Worm (Caenorhabditis elegans) whole organism, late embryonic: ENCODE measurements around the gene F08G2.5.
"Not testable (repeated sequence)": the region's sequence is repeated elsewhere in the genome, so short reads cannot be mapped to it uniquely, and the experiment has no call there.

Experiments used
- K09A11.1 ChIP-seq: sonication (generic microtip); optimal IDR thresholded peaks from 2 replicates; lab custom pipeline; 2017; ENCODE audit warnings: antibody characterized with exemption, mild to moderate bottlenecking, missing genetic modification characterization, missing compliant biosample characterization; ENCODE audit not compliant: insufficient read depth
- T23F11.4 ChIP-seq: fragments of 200-800 bp; sonication (Bioruptor generic); optimal IDR thresholded peaks from 2 replicates; lab custom pipeline; 2018; ENCODE audit warnings: mild to moderate bottlenecking, missing genetic modification characterization, missing compliant biosample characterization
- ahr-1 ChIP-seq: sonication (generic microtip); optimal IDR thresholded peaks from 2 replicates; lab custom pipeline; 2016; ENCODE audit warnings: missing genetic modification characterization, missing compliant biosample characterization
- ama-1 ChIP-seq: fragments of 150-350 bp; optimal IDR thresholded peaks from 2 replicates; lab custom pipeline; 2014
- ceh-14 ChIP-seq: sonication (generic microtip); optimal IDR thresholded peaks from 2 replicates; lab custom pipeline; 2016; ENCODE audit warnings: missing genotype, missing genetic modification characterization, missing compliant biosample characterization
- ceh-18 ChIP-seq: sonication (generic microtip); optimal IDR thresholded peaks from 2 replicates; lab custom pipeline; 2016; ENCODE audit warnings: missing genetic modification characterization, missing compliant biosample characterization
- ceh-24 ChIP-seq: sonication (generic microtip); optimal IDR thresholded peaks from 2 replicates; lab custom pipeline; 2016; ENCODE audit warnings: mild to moderate bottlenecking, missing genetic modification characterization, missing compliant biosample characterization
- ceh-30 ChIP-seq: fragments of 150-350 bp; optimal IDR thresholded peaks from 2 replicates; lab custom pipeline; 2014; ENCODE audit warnings: missing biosample characterization, missing genetic modification characterization
- ceh-31 ChIP-seq: sonication (generic microtip); optimal IDR thresholded peaks from 2 replicates; lab custom pipeline; 2016; ENCODE audit warnings: missing genetic modification characterization, missing compliant biosample characterization
- ceh-45 ChIP-seq: fragments of 200-800 bp; sonication (Bioruptor generic); IDR thresholded peaks from 2 replicates; pipeline ENCODE4 v1.3.6; 2022; ENCODE audit warnings: missing genetic modification reagents, missing genetic modification characterization, missing compliant biosample characterization
- ceh-6 ChIP-seq: fragments of 200-800 bp; sonication (Bioruptor generic); optimal IDR thresholded peaks from 2 replicates; lab custom pipeline; 2018; ENCODE audit warnings: mild to moderate bottlenecking, missing genetic modification characterization, missing compliant biosample characterization
- ceh-9 ChIP-seq: sonication (generic microtip); optimal IDR thresholded peaks from 2 replicates; lab custom pipeline; 2016; ENCODE audit warnings: mild to moderate bottlenecking, missing genetic modification characterization, inconsistent platforms, missing compliant biosample characterization
- che-1 ChIP-seq: sonication (generic microtip); optimal IDR thresholded peaks from 2 replicates; lab custom pipeline; 2016; ENCODE audit warnings: mild to moderate bottlenecking, missing genetic modification characterization, missing compliant biosample characterization
- dmd-4 ChIP-seq: sonication (generic microtip); optimal IDR thresholded peaks from 2 replicates; lab custom pipeline; 2016; ENCODE audit warnings: borderline replicate concordance, missing genetic modification characterization, missing compliant biosample characterization
- dve-1 ChIP-seq: sonication (generic microtip); optimal IDR thresholded peaks from 2 replicates; lab custom pipeline; 2017; ENCODE audit warnings: antibody characterized with exemption, mild to moderate bottlenecking, missing genetic modification characterization, missing compliant biosample characterization
- ets-4 ChIP-seq: sonication (generic microtip); optimal IDR thresholded peaks from 2 replicates; lab custom pipeline; 2016; ENCODE audit warnings: missing genetic modification characterization, missing compliant biosample characterization
- hlh-15 ChIP-seq: sonication (generic microtip); optimal IDR thresholded peaks from 2 replicates; lab custom pipeline; 2016; ENCODE audit warnings: missing genetic modification characterization, missing compliant biosample characterization
- hlh-30 ChIP-seq: sonication (generic microtip); optimal IDR thresholded peaks from 2 replicates; lab custom pipeline; 2017; ENCODE audit warnings: antibody characterized with exemption, missing genetic modification characterization, missing compliant biosample characterization; ENCODE audit not compliant: insufficient read depth
- lin-11 ChIP-seq: fragments of 200-800 bp; sonication (Bioruptor generic); optimal IDR thresholded peaks from 2 replicates; lab custom pipeline; 2018; ENCODE audit warnings: mild to moderate bottlenecking, missing genetic modification characterization, missing compliant biosample characterization
- nhr-11 ChIP-seq: fragments of 150-350 bp; optimal IDR thresholded peaks from 2 replicates; lab custom pipeline; 2014; ENCODE audit warnings: missing biosample characterization, missing genetic modification characterization
- npax-4 ChIP-seq: sonication (generic microtip); optimal IDR thresholded peaks from 2 replicates; lab custom pipeline; 2016; ENCODE audit warnings: missing genetic modification characterization, missing compliant biosample characterization
- pat-9 ChIP-seq: fragments of 200-800 bp; sonication (Bioruptor generic); optimal IDR thresholded peaks from 2 replicates; lab custom pipeline; 2018; ENCODE audit warnings: mild to moderate bottlenecking, missing genetic modification characterization, moderate library complexity, missing compliant biosample characterization
- pros-1 ChIP-seq: fragments of 150-350 bp; optimal IDR thresholded peaks from 2 replicates; lab custom pipeline; 2014; ENCODE audit warnings: missing biosample characterization, missing genetic modification reagents, missing genetic modification characterization
- ref-2 ChIP-seq: sonication (generic microtip); optimal IDR thresholded peaks from 2 replicates; lab custom pipeline; 2016; ENCODE audit warnings: missing genetic modification characterization, missing compliant biosample characterization
- syd-9 ChIP-seq: sonication (generic microtip); optimal IDR thresholded peaks from 2 replicates; lab custom pipeline; 2016; ENCODE audit warnings: mild to moderate bottlenecking, missing genetic modification characterization, moderate library complexity, missing compliant biosample characterization
- unc-42 ChIP-seq: sonication (generic microtip); optimal IDR thresholded peaks from 2 replicates; lab custom pipeline; 2016; ENCODE audit warnings: missing genotype, missing genetic modification characterization, missing compliant biosample characterization
- unc-55 ChIP-seq: sonication (generic microtip); optimal IDR thresholded peaks from 2 replicates; lab custom pipeline; 2017; ENCODE audit warnings: missing biosample characterization, missing genetic modification reagents, missing genetic modification characterization
- unc-86 ChIP-seq: sonication (generic microtip); optimal IDR thresholded peaks from 2 replicates; lab custom pipeline; 2016; ENCODE audit warnings: missing genetic modification characterization, missing compliant biosample characterization
- zip-5 ChIP-seq: sonication (generic microtip); optimal IDR thresholded peaks from 2 replicates; lab custom pipeline; 2016; ENCODE audit warnings: missing genetic modification characterization, missing compliant biosample characterization

F08G2.5 gene

ce11 chrII:13828597-13828996 is 4.8 kb downstream of the F08G2.5 start, which contains the start of gene his-42 (continued):
- TF ChIP-seq unc-55 (GFP tag; lab: Kevin White, UChicago) (no peak), lin-11 (tag; lab: Kevin White, UChicago) (no peak), ets-4 (tag; lab: Kevin White, UChicago) (no peak)
- TF ChIP-seq, all 69 proteins: peak for 0

DNA sequence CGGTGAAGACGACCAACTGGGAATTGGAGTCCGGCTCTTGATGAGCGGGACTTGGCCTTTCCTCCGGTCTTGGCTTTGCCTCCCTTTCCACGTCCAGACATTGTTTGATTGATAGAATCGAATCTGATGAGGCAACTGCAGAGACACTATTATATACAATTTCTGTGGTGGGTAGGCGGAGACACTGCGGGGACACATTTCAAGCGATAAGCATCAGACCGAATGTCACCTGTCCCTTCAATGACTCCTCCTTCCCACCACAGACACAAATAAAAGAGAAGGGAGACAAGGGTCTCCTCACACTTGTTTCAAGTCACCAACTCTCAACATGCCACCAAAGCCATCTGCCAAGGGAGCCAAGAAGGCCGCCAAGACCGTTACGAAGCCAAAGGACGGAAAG is 15.4 kb downstream of the F08G2.5 start, which contains the start of gene his-16:
his-16 (minus strand) TSS at position 101 of the 400 bp plus-strand sequence.
- TF ChIP-seq ceh-9 (tag; lab: Kevin White, UChicago); ceh-30 (tag; lab: Kevin White, UChicago); T23F11.4 (GFP tag; lab: Kevin White, UChicago): not testable (repeated sequence)

DNA sequence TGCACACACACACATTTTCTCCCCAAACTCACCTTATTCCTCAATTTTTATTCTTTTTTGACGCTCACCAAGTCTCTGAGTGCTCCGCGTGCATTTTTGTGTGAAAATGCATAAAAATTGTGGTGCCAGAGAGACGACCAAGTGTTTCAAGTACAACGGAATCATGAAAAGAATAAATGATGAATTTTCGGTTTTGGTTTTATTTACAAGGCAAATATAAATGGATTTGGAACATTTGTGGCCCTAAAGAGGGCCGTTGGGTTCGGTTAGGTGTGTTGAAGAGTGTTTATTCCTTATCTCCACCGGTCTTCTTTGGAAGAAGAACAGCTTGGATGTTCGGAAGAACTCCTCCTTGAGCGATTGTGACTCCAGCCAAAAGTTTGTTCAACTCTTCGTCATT is 16.0 kb downstream of the F08G2.5 start:
- TF ChIP-seq K09A11.1 (peak; percentile 19), ama-1 (lab: Kevin White, UChicago) (peak; percentile 66)
- TF ChIP-seq, all 69 proteins: peak for 2; not testable (repeated sequence) for 67

- TF ChIP-seq lin-11 (tag; lab: Kevin White, UChicago) (no peak), pros-1 (no peak), unc-86 (tag; lab: Kevin White, UChicago) (no peak), syd-9 (tag; lab: Kevin White, UChicago) (no peak), ceh-14 (tag; lab: Kevin White, UChicago) (no peak), ahr-1 (tag; lab: Kevin White, UChicago) (no peak), dve-1 (no peak)
These were observed 17.9 kb downstream of the F08G2.5 start for ce11 chrII:13815513-13815912.

ce11 chrII:13813950-13814349 is 19.5 kb downstream of the F08G2.5 start:
- no peak for TF ChIP-seq ceh-18 (tag; lab: Kevin White, UChicago)
- no peak for TF ChIP-seq che-1 (tag; lab: Kevin White, UChicago)
- TF ChIP-seq unc-42 (tag; lab: Kevin White, UChicago): no peak
- no peak for TF ChIP-seq ceh-6 (GFP tag; lab: Kevin White, UChicago)
- no peak for TF ChIP-seq ama-1 (lab: Kevin White, UChicago)
- no peak for TF ChIP-seq dmd-4 (tag; lab: Kevin White, UChicago)
- no peak for TF ChIP-seq K09A11.1
- no peak for TF ChIP-seq pat-9 (tag; lab: Kevin White, UChicago)
- TF ChIP-seq ref-2 (tag; lab: Kevin White, UChicago): no peak
- no peak for TF ChIP-seq ceh-24 (tag; lab: Kevin White, UChicago)
- TF ChIP-seq ceh-31: no peak
- TF ChIP-seq nhr-11 (tag; lab: Kevin White, UChicago): no peak
- TF ChIP-seq npax-4 (tag; lab: Kevin White, UChicago): no peak
- TF ChIP-seq, all 69 proteins: peak for 0

- TF ChIP-seq ceh-14 (tag; lab: Kevin White, UChicago) (no peak), unc-42 (tag; lab: Kevin White, UChicago) (peak; percentile 81)
These were observed 20.0 kb downstream of the F08G2.5 start for ce11 chrII:13813413-13813812.

DNA sequence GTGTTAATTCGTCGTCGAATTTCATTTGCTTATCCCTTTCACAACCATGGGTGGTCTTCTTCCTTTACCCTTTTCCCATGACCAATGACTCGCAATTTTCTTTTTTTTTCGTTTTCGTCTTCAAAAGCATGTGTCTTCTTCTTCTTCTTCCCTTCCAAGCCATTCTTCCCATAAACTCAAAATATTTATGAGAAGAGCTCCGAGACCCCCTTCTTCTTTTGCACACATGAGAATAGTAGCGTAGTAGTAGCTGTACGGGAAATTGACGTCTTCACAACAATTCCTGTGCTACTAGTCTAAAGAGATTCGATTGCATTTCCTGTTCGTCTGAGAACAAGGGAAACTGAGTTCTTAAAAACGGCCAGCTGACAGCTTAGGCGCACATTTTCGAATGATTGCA is 21.1 kb downstream of the F08G2.5 start:
- TF ChIP-seq hlh-30 (tag; lab: Kevin White, UChicago) (no peak), hlh-15 (tag; lab: Kevin White, UChicago) (no peak), ceh-18 (tag; lab: Kevin White, UChicago) (no peak), zip-5 (tag; lab: Kevin White, UChicago) (no peak), unc-42 (tag; lab: Kevin White, UChicago) (peak; percentile 58), ceh-45 (GFP tag; lab: Robert Waterston, UW) (no peak)
